Worm (Caenorhabditis elegans): ENCODE results near the gene ent-1.

The ent-1 gene

DNA sequence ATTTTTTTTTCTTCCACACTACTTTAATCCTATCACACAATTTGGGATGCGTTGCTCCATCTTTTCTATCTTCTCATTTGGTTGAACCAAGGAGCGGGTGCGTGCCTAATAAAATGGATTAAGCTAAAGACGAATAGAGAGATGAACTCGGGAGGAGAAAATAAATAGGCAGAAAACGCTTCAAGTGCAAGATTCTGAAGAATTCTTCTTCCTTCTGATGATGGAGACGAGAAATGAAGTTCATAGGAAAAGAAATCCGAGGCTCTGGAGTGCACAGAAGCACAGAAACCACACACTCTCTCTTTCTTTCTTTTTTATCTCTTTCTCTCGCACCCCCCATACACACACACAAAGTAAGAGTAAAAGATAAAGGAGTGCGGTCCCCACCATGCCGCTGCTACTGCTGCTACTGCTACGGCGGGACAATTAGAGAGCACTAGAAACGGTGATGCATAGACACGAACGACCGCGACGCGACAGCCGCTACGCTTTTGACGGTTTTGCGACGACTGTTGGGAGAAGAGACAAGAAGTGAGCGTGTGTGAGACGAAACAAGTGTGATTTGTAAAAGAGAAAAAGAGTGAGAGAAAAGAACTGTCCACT lies 36.9 kb upstream of the ent-1 start (continued):
- TF ChIP-seq lsy-2 (tag; optimal IDR thresholded peaks at IDR 0.05), result peak; percentile 32 to 58
- peak; percentile 96 for TF ChIP-seq nhr-28 (tag; optimal IDR thresholded peaks at IDR 0.05)
- TF ChIP-seq fos-1 (tag; optimal IDR thresholded peaks at IDR 0.05), result no peak
- TF ChIP-seq ceh-44 (GFP tag; IDR thresholded peaks at IDR 0.05), result no peak
- TF ChIP-seq mdl-1 (tag; optimal IDR thresholded peaks at IDR 0.05), result peak; percentile 41 to 85
- peak; percentile 70 for TF ChIP-seq mes-2 (tag; optimal IDR thresholded peaks at IDR 0.05; ENCODE audit: poor library complexity, severe bottlenecking)
- peak; percentile 65 for TF ChIP-seq set-16 (GFP tag; IDR thresholded peaks at IDR 0.05)
- TF ChIP-seq daf-12 (tag; optimal IDR thresholded peaks at IDR 0.05), result no peak
- no peak for TF ChIP-seq nhr-237 (tag; optimal IDR thresholded peaks at IDR 0.05)
- TF ChIP-seq nhr-102 (tag; optimal IDR thresholded peaks at IDR 0.05), result peak; percentile 61
- 0 out of 2 replicates have a peak, but pooled peaks have one; percentile 44 for TF ChIP-seq lim-7 (GFP tag; IDR thresholded peaks at IDR 0.05)
- TF ChIP-seq T20F7.1 (GFP tag; optimal IDR thresholded peaks at IDR 0.05), result peak; percentile 62
- no peak for TF ChIP-seq unc-130 (GFP tag; optimal IDR thresholded peaks at IDR 0.05)
- peak; percentile 90 for TF ChIP-seq nhr-77 (tag; optimal IDR thresholded peaks at IDR 0.05)
- peak; percentile 81 for TF ChIP-seq hlh-30 (tag; optimal IDR thresholded peaks at IDR 0.05; ENCODE audit: insufficient read depth)
- peak; percentile 62; the same call in 1 of the 2 replicates for TF ChIP-seq tra-1 (GFP tag; IDR thresholded peaks at IDR 0.05)
- TF ChIP-seq pha-4 (GFP tag; IDR thresholded peaks at IDR 0.05), result peak; percentile 58; the same call in 1 of the 2 replicates
- no peak for TF ChIP-seq pha-4 (tag; optimal IDR thresholded peaks at IDR 0.05)

ce11 chrIV:11691524-11691923 lies 36.3 kb upstream of the ent-1 start:
- TF ChIP-seq unc-39 (tag; optimal IDR thresholded peaks at IDR 0.05) (no peak), Y5F2A.4 (GFP tag; optimal IDR thresholded peaks at IDR 0.05) (no peak), unc-62 (GFP tag; optimal IDR thresholded peaks at IDR 0.05 in 1 of 2) (peak in 1 of 2 experiments; percentile 20), unc-62 (tag; optimal IDR thresholded peaks at IDR 0.05) (no peak)

- TF ChIP-seq F37D6.2 (tag; optimal IDR thresholded peaks at IDR 0.05), result no peak
- peak; percentile 86 for TF ChIP-seq aha-1 (tag)
Measured at ce11 chrIV:11690988-11691387, 35.7 kb upstream of the ent-1 start, which contains the start of gene let-60. Gene let-60 (minus strand): TSS chrIV:11691088.

DNA sequence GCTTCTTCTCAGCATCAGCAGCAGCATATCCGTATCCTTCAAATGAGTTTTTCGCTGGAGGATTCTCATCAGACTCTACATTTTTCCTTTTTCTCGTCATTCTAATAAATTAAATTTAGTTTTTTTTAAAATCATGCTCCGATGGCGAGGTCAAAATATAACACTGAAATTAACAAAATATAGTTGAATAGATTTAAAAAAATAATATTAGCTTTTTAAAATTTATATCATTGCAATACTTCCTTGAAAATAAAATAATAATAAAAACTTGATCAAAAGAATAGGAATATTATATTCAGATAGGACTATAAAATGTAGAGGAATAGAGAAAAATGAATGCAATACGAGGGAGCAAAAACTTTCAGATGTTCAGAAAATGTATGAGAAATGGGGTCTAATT lies 32.7 kb upstream of the ent-1 start, which contains the start of gene ZK792.5:
Gene ZK792.5, minus strand, starts transcription at position 101 of the 400 bp plus-strand sequence.
- no peak for TF ChIP-seq attf-4 (tag; optimal IDR thresholded peaks at IDR 0.05)
- TF ChIP-seq R02D3.7 (tag; optimal IDR thresholded peaks at IDR 0.05), result no peak
- no peak for TF ChIP-seq F37D6.2 (tag; optimal IDR thresholded peaks at IDR 0.05)
- TF ChIP-seq lin-38 (GFP tag; IDR thresholded peaks at IDR 0.05), result no peak
- TF ChIP-seq nhr-41 (GFP tag; IDR thresholded peaks at IDR 0.05), result no peak
- TF ChIP-seq zfp-2 (tag; optimal IDR thresholded peaks at IDR 0.05), result no peak
- no peak for TF ChIP-seq aha-1 (tag)
- TF ChIP-seq snpc-4 (tag; optimal IDR thresholded peaks at IDR 0.05), result no peak
- no peak for TF ChIP-seq lin-29 (GFP tag; IDR thresholded peaks at IDR 0.05)
- no peak for TF ChIP-seq spr-3 (GFP tag; optimal IDR thresholded peaks at IDR 0.05)
- TF ChIP-seq nhr-48 (tag; optimal IDR thresholded peaks at IDR 0.05), result no peak
- no peak for TF ChIP-seq lin-13 (GFP tag; optimal IDR thresholded peaks at IDR 0.05)
- TF ChIP-seq ceh-82 (tag; optimal IDR thresholded peaks at IDR 0.05), result no peak
- no peak for TF ChIP-seq nhr-111 (GFP tag; optimal IDR thresholded peaks at IDR 0.05)
- TF ChIP-seq nhr-77 (tag; optimal IDR thresholded peaks at IDR 0.05), result no peak
- no peak for TF ChIP-seq php-3 (GFP tag; IDR thresholded peaks at IDR 0.05)
- TF ChIP-seq hlh-30 (tag; optimal IDR thresholded peaks at IDR 0.05; ENCODE audit: insufficient read depth), result no peak
- TF ChIP-seq mxl-3 (GFP tag; optimal IDR thresholded peaks at IDR 0.05), result no peak
- no peak for TF ChIP-seq mdt-29 (GFP tag; IDR thresholded peaks at IDR 0.05)

Measured in whole organism, L4 larva.